Worm (Caenorhabditis elegans): ENCODE data around the gene C40A11.6.

DNA sequence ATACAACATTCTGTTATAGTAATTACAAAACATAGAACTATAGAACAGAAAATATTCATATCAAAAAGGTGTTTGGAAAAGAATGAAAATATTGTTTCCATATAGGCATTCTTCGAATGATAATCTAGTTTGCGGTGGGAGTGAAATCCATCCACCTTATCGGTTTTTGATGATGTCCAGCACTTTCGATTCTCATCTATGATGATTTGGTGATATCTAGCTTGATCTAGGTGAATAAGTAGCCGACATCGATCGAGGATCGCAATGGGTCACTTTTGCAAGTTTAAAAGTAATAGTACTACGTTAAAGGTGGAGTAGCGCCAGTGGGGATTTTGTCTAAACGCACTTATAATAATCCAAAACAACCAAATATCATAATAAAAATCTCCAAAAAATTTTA, 32.5 kb downstream of the C40A11.6 start, which contains the start of gene R52.6:
- no peak for TF ChIP-seq pqm-1 (tag; optimal IDR thresholded peaks at IDR 0.05)
- TF ChIP-seq nhr-84 (tag; optimal IDR thresholded peaks at IDR 0.05), result no peak
- TF ChIP-seq nhr-77 (tag; optimal IDR thresholded peaks at IDR 0.05), result no peak
- TF ChIP-seq mab-9 (GFP tag; IDR thresholded peaks at IDR 0.05), result no peak
- TF ChIP-seq lin-15B (tag; optimal IDR thresholded peaks at IDR 0.05), result no peak
